Fruit fly (Drosophila melanogaster): Measurements from ENCODE around the gene FER.

Gene FER

dm6 chr3R:9419300-9419652, 24.9 kb upstream of the FER start (continued):
- no peak for TF ChIP-seq CG32767 (GFP tag; IDR thresholded peaks at IDR 0.05)
- TF ChIP-seq D (optimal IDR thresholded peaks at IDR 0.05), result no peak
- TF ChIP-seq D (GFP tag; optimal IDR thresholded peaks at IDR 0.05), result no peak
- TF ChIP-seq Hsf (GFP tag; optimal IDR thresholded peaks at IDR 0.05), result no peak
- no peak for TF ChIP-seq ind (GFP tag; optimal IDR thresholded peaks at IDR 0.05)
- TF ChIP-seq CG11398 (GFP tag; optimal IDR thresholded peaks at IDR 0.05), result no peak
- TF ChIP-seq CG17568 (GFP tag; optimal IDR thresholded peaks at IDR 0.05), result no peak
- TF ChIP-seq CG14441 (GFP tag; IDR thresholded peaks at IDR 0.05), result no peak
- TF ChIP-seq chn (GFP tag; optimal IDR thresholded peaks at IDR 0.05), result no peak
- TF ChIP-seq unc-4 (GFP tag; IDR thresholded peaks at IDR 0.05; ENCODE audit: partially characterized antibody), result no peak
- TF ChIP-seq nau (GFP tag; optimal IDR thresholded peaks at IDR 0.05), result peak; percentile 24
- TF ChIP-seq Adf1 (GFP tag; IDR thresholded peaks at IDR 0.05), result no peak
- no peak for TF ChIP-seq CG9215 (GFP tag; IDR thresholded peaks at IDR 0.05)
- TF ChIP-seq zen2 (GFP tag; IDR thresholded peaks at IDR 0.05; ENCODE audit: partially characterized antibody), result no peak
- TF ChIP-seq inv (GFP tag; IDR thresholded peaks at IDR 0.05; ENCODE audit: partially characterized antibody), result no peak
- TF ChIP-seq slp2 (GFP tag; optimal IDR thresholded peaks at IDR 0.05), result no peak
- no peak for TF ChIP-seq crol (GFP tag; IDR thresholded peaks at IDR 0.05)
- no peak for TF ChIP-seq gt (GFP tag; IDR thresholded peaks at IDR 0.05)
- TF ChIP-seq CG7372 (GFP tag; IDR thresholded peaks at IDR 0.05), result no peak
- peak; percentile 53 for TF ChIP-seq lbe (GFP tag; optimal IDR thresholded peaks at IDR 0.05)
- TF ChIP-seq pzg (GFP tag; optimal IDR thresholded peaks at IDR 0.05), result no peak
- TF ChIP-seq CG16863 (GFP tag; optimal IDR thresholded peaks at IDR 0.05), result no peak
- TF ChIP-seq chif (GFP tag; optimal IDR thresholded peaks at IDR 0.05), result no peak
- TF ChIP-seq CG7556 (GFP tag; optimal IDR thresholded peaks at IDR 0.05), result no peak
- TF ChIP-seq bigmax (GFP tag; optimal IDR thresholded peaks at IDR 0.05), result peak; percentile 9
- TF ChIP-seq CG11247 (GFP tag; IDR thresholded peaks at IDR 0.05), result no peak
- no peak for TF ChIP-seq dati (GFP tag; IDR thresholded peaks at IDR 0.05)
- peak; percentile 16 for TF ChIP-seq CG1792 (GFP tag; optimal IDR thresholded peaks at IDR 0.05)
- no peak for TF ChIP-seq prd (optimal IDR thresholded peaks at IDR 0.05)
- no peak for TF ChIP-seq prd (GFP tag; IDR thresholded peaks at IDR 0.05)
- TF ChIP-seq sim (GFP tag; IDR thresholded peaks at IDR 0.05), result no peak
- TF ChIP-seq CG15073 (GFP tag; optimal IDR thresholded peaks at IDR 0.05), result no peak
- no peak for TF ChIP-seq Taf1 (GFP tag; IDR thresholded peaks at IDR 0.05)
- TF ChIP-seq nerfin-1 (tag; optimal IDR thresholded peaks at IDR 0.05), result peak; percentile 79
- no peak for TF ChIP-seq CG17361 (GFP tag; IDR thresholded peaks at IDR 0.05)
- TF ChIP-seq CG2199 (GFP tag; IDR thresholded peaks at IDR 0.05), result no peak
- TF ChIP-seq Dbx (GFP tag; IDR thresholded peaks at IDR 0.05), result no peak
- TF ChIP-seq fu2 (GFP tag; optimal IDR thresholded peaks at IDR 0.05), result no peak
- no peak for TF ChIP-seq usp (GFP tag; optimal IDR thresholded peaks at IDR 0.05)
- TF ChIP-seq ro (GFP tag; IDR thresholded peaks at IDR 0.05), result no peak
- TF ChIP-seq pfk (GFP tag; optimal IDR thresholded peaks at IDR 0.05), result peak; percentile 2
- no peak for TF ChIP-seq E2f2 (GFP tag; IDR thresholded peaks at IDR 0.05)
- no peak for TF ChIP-seq CG13123 (GFP tag; optimal IDR thresholded peaks at IDR 0.05)
- no peak for TF ChIP-seq CG17829 (tag; optimal IDR thresholded peaks at IDR 0.05)
- TF ChIP-seq CG43689 (GFP tag; IDR thresholded peaks at IDR 0.05), result no peak
- TF ChIP-seq CG2116 (GFP tag; optimal IDR thresholded peaks at IDR 0.05), result no peak
- TF ChIP-seq CG15269 (tag; optimal IDR thresholded peaks at IDR 0.05), result no peak
- TF ChIP-seq CG9727 (GFP tag; optimal IDR thresholded peaks at IDR 0.05), result no peak
- TF ChIP-seq p53 (GFP tag; optimal IDR thresholded peaks at IDR 0.05), result no peak
- peak; percentile 36 for TF ChIP-seq CG15514 (GFP tag; optimal IDR thresholded peaks at IDR 0.05)
- peak; percentile 49 for TF ChIP-seq MTF-1 (GFP tag; optimal IDR thresholded peaks at IDR 0.05; ENCODE audit: borderline replicate concordance)
- peak; percentile 34 for TF ChIP-seq CG13624 (GFP tag; optimal IDR thresholded peaks at IDR 0.05)
- TF ChIP-seq CG12155 (GFP tag; optimal IDR thresholded peaks at IDR 0.05), result no peak
- peak; percentile 68 for TF ChIP-seq CG9437 (GFP tag; optimal IDR thresholded peaks at IDR 0.05)

Measured in whole organism, embryonic.